Fruit fly (Drosophila melanogaster): ENCODE results near the gene CG34148.

CG34148 gene

DNA sequence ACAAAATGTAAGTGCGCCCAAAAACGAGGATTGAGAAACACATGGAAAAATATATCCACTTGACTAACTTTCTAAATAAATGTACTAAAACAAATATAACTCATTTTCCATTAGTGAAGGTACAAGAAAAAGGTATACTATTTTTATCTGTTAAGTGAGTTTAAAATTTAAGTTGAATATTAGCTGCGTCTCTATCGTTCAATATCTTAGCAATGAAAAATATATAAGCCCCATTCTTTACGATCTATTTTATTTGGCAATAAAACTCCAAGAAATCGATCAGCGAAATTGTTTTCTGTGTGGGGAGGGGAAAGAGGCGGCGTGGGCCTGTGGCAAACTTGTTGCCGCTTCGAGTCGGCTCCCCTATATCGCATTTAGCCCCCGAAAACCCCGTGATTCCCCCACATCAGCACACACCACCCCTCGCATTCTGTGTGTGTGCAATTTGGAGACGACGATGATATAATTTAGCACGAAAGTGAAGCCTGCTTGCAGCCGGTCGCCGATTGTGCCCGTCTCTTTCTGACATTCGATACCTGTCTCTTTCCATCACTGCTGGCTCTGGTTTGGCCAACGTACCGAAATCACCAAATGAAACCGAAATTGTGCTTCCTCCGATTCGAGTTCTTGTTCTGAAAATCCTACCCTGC is 44.3 kb upstream of the CG34148 start (continued):
- TF ChIP-seq CG4318 (GFP tag; optimal IDR thresholded peaks at IDR 0.05) = peak; percentile 20
- peak; percentile 73 to 79 for TF ChIP-seq salr (GFP tag; optimal IDR thresholded peaks at IDR 0.05)
- TF ChIP-seq Blimp-1 (GFP tag; optimal IDR thresholded peaks at IDR 0.05) = peak; percentile 90
- peak; percentile 93 for TF ChIP-seq Ets96B (tag; optimal IDR thresholded peaks at IDR 0.05)
- TF ChIP-seq CG8119 (GFP tag; IDR thresholded peaks at IDR 0.05) = peak; percentile 51; the same call in 2 of the 3 replicates
- TF ChIP-seq Gug (GFP tag; IDR thresholded peaks at IDR 0.05) = 0 out of 2 replicates have a peak, but pooled peaks have one; percentile 23
- TF ChIP-seq CG32006 (GFP tag; optimal IDR thresholded peaks at IDR 0.05) = peak; percentile 68
- peak; percentile 72 for TF ChIP-seq CG3919 (GFP tag; optimal IDR thresholded peaks at IDR 0.05)
- peak; percentile 71 for TF ChIP-seq CG8632 (GFP tag; optimal IDR thresholded peaks at IDR 0.05)
- peak; percentile 14 for TF ChIP-seq Smox (GFP tag; optimal IDR thresholded peaks at IDR 0.05)
- peak; percentile 63 for TF ChIP-seq CG16779 (tag; optimal IDR thresholded peaks at IDR 0.05)
- TF ChIP-seq CG34406 (GFP tag; optimal IDR thresholded peaks at IDR 0.05) = peak; percentile 59
- TF ChIP-seq Eip93F (GFP tag; optimal IDR thresholded peaks at IDR 0.05) = no peak
- peak; percentile 51 for TF ChIP-seq CG15336 (GFP tag; IDR thresholded peaks at IDR 0.05)
- TF ChIP-seq CG3032 (tag; optimal IDR thresholded peaks at IDR 0.05) = peak; percentile 95
- peak; percentile 8 for TF ChIP-seq Ets21C (GFP tag; optimal IDR thresholded peaks at IDR 0.05)
- TF ChIP-seq fd85E (GFP tag; optimal IDR thresholded peaks at IDR 0.05) = peak; percentile 15
- TF ChIP-seq Eip75B (GFP tag; optimal IDR thresholded peaks at IDR 0.05) = peak; percentile 60
- peak; percentile 66 for TF ChIP-seq svp (GFP tag)
- peak; percentile 40 for TF ChIP-seq CG8319 (GFP tag; optimal IDR thresholded peaks at IDR 0.05)
- peak; percentile 63 for TF ChIP-seq CG11762 (GFP tag; optimal IDR thresholded peaks at IDR 0.05; ENCODE audit: insufficient read depth)

- TF ChIP-seq CG6163 (GFP tag; IDR thresholded peaks at IDR 0.05) = 0 out of 3 replicates have a peak, but pooled peaks have one; percentile 12
- TF ChIP-seq CG8632 (GFP tag; optimal IDR thresholded peaks at IDR 0.05) = no peak
- TF ChIP-seq Blimp-1 (GFP tag; optimal IDR thresholded peaks at IDR 0.05) = peak; percentile 45
- TF ChIP-seq pdm3 (GFP tag; optimal IDR thresholded peaks at IDR 0.05) = no peak
- no peak for TF ChIP-seq net (GFP tag; optimal IDR thresholded peaks at IDR 0.05)
- no peak for TF ChIP-seq CG3032 (tag; optimal IDR thresholded peaks at IDR 0.05)
- TF ChIP-seq Ets96B (tag; optimal IDR thresholded peaks at IDR 0.05) = no peak
- no peak for TF ChIP-seq acj6 (GFP tag; optimal IDR thresholded peaks at IDR 0.05)
- TF ChIP-seq fd85E (GFP tag; optimal IDR thresholded peaks at IDR 0.05) = no peak
- TF ChIP-seq CG8119 (GFP tag; IDR thresholded peaks at IDR 0.05) = no peak
- no peak for TF ChIP-seq Sox15 (GFP tag; optimal IDR thresholded peaks at IDR 0.05)
- TF ChIP-seq CG10631 (GFP tag; optimal IDR thresholded peaks at IDR 0.05) = no peak
- no peak for TF ChIP-seq esn (GFP tag; optimal IDR thresholded peaks at IDR 0.05)
- no peak for TF ChIP-seq eg (GFP tag; IDR thresholded peaks at IDR 0.05)
- no peak for TF ChIP-seq ss (GFP tag; optimal IDR thresholded peaks at IDR 0.05)
- TF ChIP-seq Eip93F (GFP tag; optimal IDR thresholded peaks at IDR 0.05) = no peak
Measured at dm6 chr3R:21922244-21922643, 43.8 kb upstream of the CG34148 start.

dm6 chr3R:21921363-21922208 is 43.1 kb upstream of the CG34148 start:
- TF ChIP-seq Eip78C (GFP tag) (peak; percentile 91), Hr38 (GFP tag; optimal IDR thresholded peaks at IDR 0.05) (no peak), Sox14 (GFP tag; optimal IDR thresholded peaks at IDR 0.05) (peak; percentile 76), cyc (GFP tag; optimal IDR thresholded peaks at IDR 0.05) (peak; percentile 26), CG3919 (GFP tag; optimal IDR thresholded peaks at IDR 0.05) (peak; percentile 65), CG11902 (GFP tag; optimal IDR thresholded peaks at IDR 0.05) (peak; percentile 38), CG6808 (GFP tag; optimal IDR thresholded peaks at IDR 0.05) (peak; percentile 86), svp (GFP tag) (peak; percentile 89), Sox102F (GFP tag; optimal IDR thresholded peaks at IDR 0.05) (peak; percentile 67), OdsH (GFP tag; optimal IDR thresholded peaks at IDR 0.05) (peak; percentile 60), CG9139 (GFP tag; optimal IDR thresholded peaks at IDR 0.05) (peak; percentile 32), ss (GFP tag; optimal IDR thresholded peaks at IDR 0.05) (peak; percentile 65 to 81), fd59A (GFP tag; optimal IDR thresholded peaks at IDR 0.05) (peak; percentile 85), CG1621 (tag; optimal IDR thresholded peaks at IDR 0.05) (peak; percentile 32), pdm3 (GFP tag; optimal IDR thresholded peaks at IDR 0.05) (peak; percentile 75), CG10631 (GFP tag; optimal IDR thresholded peaks at IDR 0.05) (peak; percentile 84), lz (GFP tag; optimal IDR thresholded peaks at IDR 0.05) (peak; percentile 83), fkh (GFP tag; optimal IDR thresholded peaks at IDR 0.05) (no peak), CG32006 (GFP tag; optimal IDR thresholded peaks at IDR 0.05) (peak; percentile 70), Eip75B (GFP tag; optimal IDR thresholded peaks at IDR 0.05) (peak; percentile 74), CG3032 (tag; optimal IDR thresholded peaks at IDR 0.05) (peak; percentile 82), CG8319 (GFP tag; optimal IDR thresholded peaks at IDR 0.05) (peak; percentile 46), net (GFP tag; optimal IDR thresholded peaks at IDR 0.05) (peak; percentile 42), Eip93F (GFP tag; optimal IDR thresholded peaks at IDR 0.05) (no peak), Hr4 (GFP tag; optimal IDR thresholded peaks at IDR 0.05) (peak; percentile 54)
